Fruit fly (Drosophila melanogaster): ENCODE data around the gene CG32603.

Gene CG32603

dm6 chrX:14214505-14215449 is 30.4 kb downstream of the CG32603 start (continued):
- peak; percentile 21 for TF ChIP-seq CG8388 (GFP tag; optimal IDR thresholded peaks at IDR 0.05)
- no peak for TF ChIP-seq TFAM (GFP tag; optimal IDR thresholded peaks at IDR 0.05)
- TF ChIP-seq Ets65A (GFP tag) = peak; percentile 17
- TF ChIP-seq esg (GFP tag; conservative IDR thresholded peaks at IDR 0.05) = 0 out of 2 replicates have a peak, but pooled peaks have one; percentile 24
- TF ChIP-seq z (GFP tag; IDR thresholded peaks at IDR 0.05) = no peak
- no peak for TF ChIP-seq CG8089 (GFP tag; optimal IDR thresholded peaks at IDR 0.05)
- TF ChIP-seq CG1603 (tag; optimal IDR thresholded peaks at IDR 0.05) = no peak
- no peak for TF ChIP-seq CG1602 (GFP tag; optimal IDR thresholded peaks at IDR 0.05)
- peak; percentile 42 for TF ChIP-seq CG1233 (GFP tag; optimal IDR thresholded peaks at IDR 0.05)
- TF ChIP-seq Dbx (GFP tag; IDR thresholded peaks at IDR 0.05) = no peak
- peak; percentile 48; the same call in 1 of the 3 replicates for TF ChIP-seq tgo (GFP tag; IDR thresholded peaks at IDR 0.05)
- peak; percentile 48; the same call in 1 of the 2 replicates for TF ChIP-seq sisA (GFP tag; IDR thresholded peaks at IDR 0.05)
- TF ChIP-seq croc (GFP tag; conservative IDR thresholded peaks at IDR 0.05) = no peak
- peak; percentile 2 for TF ChIP-seq CG17359 (tag; optimal IDR thresholded peaks at IDR 0.05)
- peak; percentile 69 for TF ChIP-seq slbo (GFP tag; IDR thresholded peaks at IDR 0.05)
- TF ChIP-seq CG31441 (GFP tag; IDR thresholded peaks at IDR 0.05) = peak; percentile 32; the same call in 1 of the 2 replicates
- TF ChIP-seq Drgx (GFP tag; IDR thresholded peaks at IDR 0.05) = peak; percentile 86
- TF ChIP-seq lab (GFP tag; optimal IDR thresholded peaks at IDR 0.05) = peak; percentile 72
- TF ChIP-seq sens (GFP tag) = peak; percentile 54
- no peak for TF ChIP-seq Doc2 (GFP tag; IDR thresholded peaks at IDR 0.05)
- 0 out of 3 replicates have a peak, but pooled peaks have one; percentile 18 for TF ChIP-seq CG7357 (GFP tag; IDR thresholded peaks at IDR 0.05)
- TF ChIP-seq CG32772 (GFP tag; IDR thresholded peaks at IDR 0.05) = no peak
- TF ChIP-seq wor (GFP tag; IDR thresholded peaks at IDR 0.05) = no peak
- TF ChIP-seq sens-2 (GFP tag; IDR thresholded peaks at IDR 0.05) = no peak
- TF ChIP-seq CG7928 (GFP tag; optimal IDR thresholded peaks at IDR 0.05) = peak; percentile 8
- TF ChIP-seq dpn (GFP tag; optimal IDR thresholded peaks at IDR 0.05) = peak in 1 of 2 experiments; percentile 40
- peak; percentile 6 for TF ChIP-seq tin (GFP tag; optimal IDR thresholded peaks at IDR 0.05)
- TF ChIP-seq CG7839 (tag; optimal IDR thresholded peaks at IDR 0.05) = peak; percentile 71
- TF ChIP-seq CG15514 (GFP tag; optimal IDR thresholded peaks at IDR 0.05) = peak; percentile 19
- peak; percentile 50 for TF ChIP-seq CG6765 (GFP tag; optimal IDR thresholded peaks at IDR 0.05)
- TF ChIP-seq CG13123 (GFP tag; optimal IDR thresholded peaks at IDR 0.05) = no peak
- TF ChIP-seq ewg (GFP tag; optimal IDR thresholded peaks at IDR 0.05) = peak; percentile 14
- TF ChIP-seq bigmax (GFP tag; optimal IDR thresholded peaks at IDR 0.05) = no peak
- no peak for TF ChIP-seq ttk (GFP tag; IDR thresholded peaks at IDR 0.05)
- TF ChIP-seq CG2116 (GFP tag; optimal IDR thresholded peaks at IDR 0.05) = no peak
- TF ChIP-seq CG6175 (GFP tag; IDR thresholded peaks at IDR 0.05) = no peak
- TF ChIP-seq CG30403 (GFP tag; optimal IDR thresholded peaks at IDR 0.05) = peak; percentile 27
- peak; percentile 69 for TF ChIP-seq dysf (GFP tag; IDR thresholded peaks at IDR 0.05)
- TF ChIP-seq Hr3 (GFP tag; optimal IDR thresholded peaks at IDR 0.05) = peak; percentile 2
- no peak for TF ChIP-seq Opbp (GFP tag; IDR thresholded peaks at IDR 0.05; ENCODE audit: partially characterized antibody)
- no peak for TF ChIP-seq Awh (GFP tag; IDR thresholded peaks at IDR 0.05)
- TF ChIP-seq ap (GFP tag; IDR thresholded peaks at IDR 0.05) = peak; percentile 37; the same call in 1 of the 2 replicates
- 0 out of 2 replicates have a peak, but pooled peaks have one; percentile 31 for TF ChIP-seq stc (GFP tag; IDR thresholded peaks at IDR 0.05)
- TF ChIP-seq CG10366 (GFP tag; IDR thresholded peaks at IDR 0.05) = peak; percentile 16; the same call in 1 of the 2 replicates
- TF ChIP-seq CG3281 (GFP tag; optimal IDR thresholded peaks at IDR 0.05) = peak; percentile 80
- peak; percentile 5 for TF ChIP-seq zen (tag; optimal IDR thresholded peaks at IDR 0.05)
- peak; percentile 16 for TF ChIP-seq Nf-YC (tag; optimal IDR thresholded peaks at IDR 0.05)
- TF ChIP-seq Pdp1 (GFP tag; optimal IDR thresholded peaks at IDR 0.05) = no peak
- peak; percentile 54 for TF ChIP-seq CG9727 (GFP tag; optimal IDR thresholded peaks at IDR 0.05)
